Fruit fly (Drosophila melanogaster) whole organism, embryonic: ENCODE measurements around the gene CG42397.

ENCODE experiments used
- C15 ChIP-seq: fragments of 200-800 bp; sonication (Bioruptor generic); IDR thresholded peaks from 3 replicates; pipeline ENCODE4 v1.3.6; 2022; ENCODE audit warnings: missing biosample characterization, missing genetic modification characterization
- CG13123 ChIP-seq: fragments of 200-800 bp; sonication (Bioruptor generic); optimal IDR thresholded peaks from 2 replicates; lab custom pipeline; 2016; ENCODE audit warnings: missing biosample characterization, missing genetic modification characterization
- CG17359 ChIP-seq: fragments of 200-800 bp; sonication (Bioruptor generic); optimal IDR thresholded peaks from 3 replicates; lab custom pipeline; 2018; ENCODE audit warnings: missing biosample characterization, mild to moderate bottlenecking, missing genetic modification characterization, moderate library complexity
- CG6254 ChIP-seq: fragments of 200-800 bp; sonication (Bioruptor generic); optimal IDR thresholded peaks from 3 replicates; lab custom pipeline; 2017; ENCODE audit warnings: mild to moderate bottlenecking, missing biosample characterization, missing genetic modification reagents, missing genetic modification characterization
- CG7786 ChIP-seq: fragments of 200-800 bp; sonication (Bioruptor generic); optimal IDR thresholded peaks from 2 replicates; lab custom pipeline; 2016; ENCODE audit warnings: missing biosample characterization, missing genetic modification characterization
- exex ChIP-seq: fragments of 200-800 bp; sonication (Bioruptor generic); optimal IDR thresholded peaks from 4 replicates; lab custom pipeline; 2018; ENCODE audit warnings: missing biosample characterization, mild to moderate bottlenecking, missing genetic modification characterization, moderate library complexity
- h ChIP-seq: fragments of >200 bp; optimal IDR thresholded peaks from 2 replicates; lab custom pipeline; 2017
- tup ChIP-seq: fragments of 200-800 bp; sonication (Bioruptor generic); optimal IDR thresholded peaks from 2 replicates; lab custom pipeline; 2016; ENCODE audit warnings: missing biosample characterization, mild to moderate bottlenecking, missing genetic modification characterization, moderate library complexity

- no peak for TF ChIP-seq CG17359 (tag; lab: Kevin White, UChicago)
- no peak for TF ChIP-seq C15 (GFP tag; lab: Robert Waterston, UW)
- no peak for TF ChIP-seq h (lab: Kevin White, UChicago)
- TF ChIP-seq tup (GFP tag; lab: Kevin White, UChicago) = no peak
- TF ChIP-seq exex (tag; lab: Kevin White, UChicago) = no peak
- TF ChIP-seq CG7786 = no peak
- TF ChIP-seq CG6254 (GFP tag; lab: Kevin White, UChicago) = no peak
- no peak for TF ChIP-seq CG13123 (GFP tag; lab: Kevin White, UChicago)
Measured at dm6 chr3L:12021903-12022302, 48.3 kb upstream of the CG42397 start.
